Worm (Caenorhabditis elegans) whole organism, L1 larva: ENCODE results near the gene top-2.

Source experiments
- aly-2 ChIP-seq: fragments of 150-350 bp; optimal IDR thresholded peaks from 2 replicates; lab custom pipeline; 2014; ENCODE audit warnings: missing biosample characterization, missing genetic modification characterization
- ama-1 ChIP-seq: fragments of 150-350 bp; optimal IDR thresholded peaks from 2 replicates; lab custom pipeline; 2014
- blmp-1 ChIP-seq: fragments of 150-350 bp; optimal IDR thresholded peaks from 2 replicates; lab custom pipeline; 2014; ENCODE audit warnings: missing biosample characterization, missing genetic modification characterization
- ceh-8 ChIP-seq: fragments of 200-800 bp; sonication (Bioruptor generic); optimal IDR thresholded peaks from 2 replicates; lab custom pipeline; 2018; ENCODE audit warnings: mild to moderate bottlenecking, missing genetic modification characterization, moderate library complexity, missing compliant biosample characterization
- ceh-90 ChIP-seq: sonication (generic microtip); optimal IDR thresholded peaks from 2 replicates; lab custom pipeline; 2016; ENCODE audit warnings: missing genetic modification characterization, missing compliant biosample characterization
- ces-1 ChIP-seq: fragments of 150-350 bp; optimal IDR thresholded peaks from 2 replicates; lab custom pipeline; 2014; ENCODE audit warnings: missing biosample characterization, missing genetic modification reagents, missing genetic modification characterization
- dpl-1 ChIP-seq, 3 experiments: fragments of 150-350 bp in 2 of 3; sonication (generic microtip) in 1 of 3; optimal IDR thresholded peaks; 2 replicates each; lab custom pipeline; 2014 to 2017; ENCODE audit warnings: missing biosample characterization in 3 of 3, missing genetic modification characterization in 3 of 3, missing genetic modification reagents in 3 of 3
- dsc-1 ChIP-seq: sonication (generic microtip); optimal IDR thresholded peaks from 2 replicates; lab custom pipeline; 2016; ENCODE audit warnings: mild to moderate bottlenecking, missing genetic modification characterization, missing compliant biosample characterization
- efl-1 ChIP-seq, 4 experiments: fragments of 150-350 bp; optimal IDR thresholded peaks in 3 of 4; peaks in 1 of 4; 1 replicate in 1 of 4; 2 replicates in 3 of 4; lab custom pipeline; 2014; ENCODE audit warnings: missing biosample characterization in 2 of 4, missing genetic modification characterization in 2 of 4, missing genetic modification reagents in 2 of 4
- efl-3 ChIP-seq: fragments of 200-800 bp; sonication (Bioruptor generic); optimal IDR thresholded peaks from 2 replicates; lab custom pipeline; 2018; ENCODE audit warnings: mild to moderate bottlenecking, missing genetic modification characterization, missing compliant biosample characterization
- egl-13 ChIP-seq: sonication (generic microtip); optimal IDR thresholded peaks from 2 replicates; lab custom pipeline; 2016; ENCODE audit warnings: missing genotype, missing genetic modification reagents, missing genetic modification characterization, missing compliant biosample characterization
- elt-3 ChIP-seq, 6 experiments: fragments of 150-350 bp in 1 of 6; sonication (generic microtip); optimal IDR thresholded peaks; 2 replicates each; lab custom pipeline; 2017 to 2018; ENCODE audit warnings: missing biosample characterization in 6 of 6, missing genetic modification characterization in 6 of 6, inconsistent platforms in 1 of 6
- fkh-4 ChIP-seq: sonication (generic microtip); optimal IDR thresholded peaks from 2 replicates; lab custom pipeline; 2016; ENCODE audit warnings: missing compliant biosample characterization, missing genetic modification characterization, borderline replicate concordance
- lin-14 ChIP-seq: fragments of 200-800 bp; sonication (Bioruptor generic); optimal IDR thresholded peaks from 2 replicates; lab custom pipeline; 2018; ENCODE audit warnings: mild to moderate bottlenecking, missing genetic modification characterization, moderate library complexity, missing compliant biosample characterization
- lin-35 ChIP-seq, 2 experiments: fragments of 150-350 bp; optimal IDR thresholded peaks; 2 replicates each; lab custom pipeline; 2014; ENCODE audit warnings: missing biosample characterization in 2 of 2, missing genetic modification characterization in 2 of 2, missing genetic modification reagents in 2 of 2
- lsy-2 ChIP-seq, 2 experiments: fragments of 150-350 bp; optimal IDR thresholded peaks; 2 replicates each; lab custom pipeline; 2014; ENCODE audit warnings: missing biosample characterization in 2 of 2, missing genetic modification characterization in 2 of 2
- mab-9 ChIP-seq: fragments of 200-800 bp; sonication (Bioruptor generic); IDR thresholded peaks from 2 replicates; pipeline ENCODE4 v1.3.6; 2022; ENCODE audit warnings: missing genetic modification reagents, missing genetic modification characterization, missing compliant biosample characterization
- mep-1 ChIP-seq: fragments of 150-350 bp; optimal IDR thresholded peaks from 2 replicates; lab custom pipeline; 2014; ENCODE audit warnings: missing biosample characterization, missing genetic modification characterization
- nhr-19 ChIP-seq: fragments of 200-800 bp; sonication (Bioruptor generic); conservative IDR thresholded peaks from 2 replicates; pipeline ENCODE4 v1.3.6; 2022; ENCODE audit warnings: missing genetic modification characterization, missing compliant biosample characterization
- nhr-20 ChIP-seq: sonication (generic microtip); optimal IDR thresholded peaks from 2 replicates; lab custom pipeline; 2016; ENCODE audit warnings: mild to moderate bottlenecking, missing genetic modification characterization, missing compliant biosample characterization
- nhr-71 ChIP-seq: sonication (generic microtip); optimal IDR thresholded peaks from 2 replicates; lab custom pipeline; 2016; ENCODE audit warnings: mild to moderate bottlenecking, missing genetic modification characterization, moderate library complexity, missing compliant biosample characterization
- nhr-76 ChIP-seq: sonication (generic microtip); optimal IDR thresholded peaks from 2 replicates; lab custom pipeline; 2017; ENCODE audit warnings: missing biosample characterization, missing genetic modification characterization
- nhr-77 ChIP-seq: fragments of 150-350 bp; optimal IDR thresholded peaks from 2 replicates; lab custom pipeline; 2014; ENCODE audit warnings: missing biosample characterization, missing genetic modification characterization
- nhr-84 ChIP-seq: sonication (generic microtip); optimal IDR thresholded peaks from 2 replicates; lab custom pipeline; 2017; ENCODE audit warnings: missing biosample characterization, missing genetic modification characterization
- nhr-85 ChIP-seq: sonication (generic microtip); peaks from one replicate; lab custom pipeline; 2016; ENCODE audit warnings: missing genetic modification characterization, inconsistent platforms, missing compliant biosample characterization
- nhr-90 ChIP-seq: sonication (generic microtip); optimal IDR thresholded peaks from 2 replicates; lab custom pipeline; 2016; ENCODE audit warnings: mild to moderate bottlenecking, missing genetic modification characterization, missing compliant biosample characterization; ENCODE audit not compliant: poor library complexity
- rnt-1 ChIP-seq: sonication (generic microtip); optimal IDR thresholded peaks from 2 replicates; lab custom pipeline; 2016; ENCODE audit warnings: mild to moderate bottlenecking, missing genetic modification characterization, moderate library complexity, missing compliant biosample characterization
- skn-1 ChIP-seq: fragments of 150-350 bp; optimal IDR thresholded peaks from 2 replicates; lab custom pipeline; 2014; ENCODE audit warnings: missing biosample characterization, missing genetic modification characterization
- snpc-4 ChIP-seq: fragments of 150-350 bp; optimal IDR thresholded peaks from 2 replicates; lab custom pipeline; 2014; ENCODE audit warnings: missing biosample characterization, missing genetic modification characterization
- snu-23 ChIP-seq: sonication (generic microtip); optimal IDR thresholded peaks from 2 replicates; lab custom pipeline; 2016; ENCODE audit warnings: missing genetic modification characterization, missing compliant biosample characterization
- swsn-7 ChIP-seq: sonication (generic microtip); optimal IDR thresholded peaks from 2 replicates; lab custom pipeline; 2016; ENCODE audit warnings: missing genetic modification characterization, missing compliant biosample characterization
- tbx-2 ChIP-seq: sonication (generic microtip); optimal IDR thresholded peaks from 2 replicates; lab custom pipeline; 2016; ENCODE audit warnings: missing genetic modification characterization, missing compliant biosample characterization
- tlp-1 ChIP-seq: fragments of 150-350 bp; optimal IDR thresholded peaks from 2 replicates; lab custom pipeline; 2014; ENCODE audit warnings: missing biosample characterization, missing genetic modification characterization
- unc-130 ChIP-seq: fragments of 150-350 bp; optimal IDR thresholded peaks from 2 replicates; lab custom pipeline; 2017; ENCODE audit warnings: missing biosample characterization, missing genetic modification characterization, inconsistent platforms
- unc-86 ChIP-seq: sonication (generic microtip); optimal IDR thresholded peaks from 2 replicates; lab custom pipeline; 2016; ENCODE audit warnings: missing genetic modification characterization, missing compliant biosample characterization
- xbp-1 ChIP-seq: sonication (generic microtip); optimal IDR thresholded peaks from 2 replicates; lab custom pipeline; 2016; ENCODE audit warnings: missing genetic modification characterization, missing compliant biosample characterization
- zag-1 ChIP-seq: fragments of 150-350 bp; optimal IDR thresholded peaks from 2 replicates; lab custom pipeline; 2014; ENCODE audit warnings: missing biosample characterization, missing genetic modification characterization
- ztf-11 ChIP-seq, 2 experiments: sonication (generic microtip); optimal IDR thresholded peaks; 2 replicates each; lab custom pipeline; 2016 to 2017; ENCODE audit warnings: missing genetic modification characterization in 2 of 2, missing biosample characterization in 1 of 2, missing compliant biosample characterization in 1 of 2

Gene top-2

DNA sequence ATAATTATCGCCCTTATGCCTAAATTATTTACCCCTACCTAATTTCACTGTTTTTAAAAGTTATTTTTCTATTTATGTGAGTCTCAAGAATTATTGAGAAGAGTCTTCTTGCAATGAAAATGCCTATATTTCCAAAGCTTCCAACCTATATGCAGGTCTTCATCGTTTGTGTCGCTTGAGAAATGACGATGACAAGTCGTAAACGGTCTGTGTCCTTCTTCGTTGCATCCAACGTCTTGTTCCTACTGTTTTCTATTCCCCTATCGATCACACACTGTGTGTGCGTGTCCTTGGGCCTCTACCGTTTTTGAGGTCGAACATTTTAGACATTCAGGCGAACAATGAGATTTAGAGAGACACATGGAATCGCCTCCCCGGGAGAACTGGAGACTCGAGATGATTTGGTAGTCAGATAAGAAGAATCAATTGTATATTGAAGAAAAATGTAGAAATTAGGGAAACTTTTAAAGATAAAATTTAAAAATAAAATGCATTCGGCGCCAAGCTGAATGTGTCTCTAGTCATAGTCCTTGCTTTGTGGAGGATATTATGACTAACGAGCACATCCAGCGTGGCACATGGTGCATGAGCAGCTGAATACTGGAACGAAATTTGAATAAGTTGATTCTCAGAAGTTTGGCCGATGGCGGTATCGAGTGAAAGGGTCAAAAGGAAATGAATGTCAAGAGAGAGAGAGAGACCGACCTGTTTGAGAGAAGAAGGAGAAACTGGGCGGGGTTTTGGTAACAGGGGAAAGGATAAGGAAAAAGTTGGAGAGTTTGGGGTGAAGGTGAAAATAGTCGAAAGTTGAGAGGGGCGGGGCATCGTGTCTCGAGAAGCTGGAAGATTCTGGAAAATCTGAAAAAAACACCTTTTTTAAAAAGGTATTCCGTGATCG is 5.8 kb downstream of the top-2 start:
- peak; percentile 72 for TF ChIP-seq nhr-85
- TF ChIP-seq rnt-1 (tag; lab: Kevin White, UChicago) = peak; percentile 12
- TF ChIP-seq snu-23 (GFP tag; lab: Kevin White, UChicago) = peak; percentile 45
- peak in 1 of 6 experiments; percentile 9 for TF ChIP-seq elt-3 (tag; optimal IDR thresholded peaks at IDR 0.05; lab: Kevin White, UChicago)
- peak; percentile 70 for TF ChIP-seq mep-1 (tag; lab: Kevin White, UChicago)
- peak in 1 of 3 experiments; percentile 21 for TF ChIP-seq dpl-1 (GFP tag; optimal IDR thresholded peaks at IDR 0.05; lab: Kevin White, UChicago)
- TF ChIP-seq nhr-71 (tag; lab: Kevin White, UChicago) = peak; percentile 46
- peak; percentile 64 for TF ChIP-seq lin-14 (GFP tag; lab: Kevin White, UChicago)
- no peak for TF ChIP-seq swsn-7 (tag; lab: Kevin White, UChicago)
- TF ChIP-seq lsy-2 (tag; optimal IDR thresholded peaks at IDR 0.05; lab: Kevin White, UChicago) = peak in 1 of 2 experiments; percentile 32
- TF ChIP-seq nhr-90 (tag; lab: Kevin White, UChicago) = peak; percentile 20
- TF ChIP-seq egl-13 (tag; lab: Kevin White, UChicago) = no peak
- TF ChIP-seq blmp-1 = peak; percentile 99
- no peak for TF ChIP-seq ces-1
- TF ChIP-seq aly-2 (tag; lab: Kevin White, UChicago) = peak; percentile 79
- TF ChIP-seq nhr-20 (tag; lab: Kevin White, UChicago) = peak; percentile 29
- no peak for TF ChIP-seq efl-3 (GFP tag; lab: Kevin White, UChicago)
- peak in 1 of 2 experiments; percentile 37 for TF ChIP-seq ztf-11 (tag; optimal IDR thresholded peaks at IDR 0.05; lab: Kevin White, UChicago)
- no peak for TF ChIP-seq snpc-4 (tag; lab: Kevin White, UChicago)
- TF ChIP-seq fkh-4 (tag; lab: Kevin White, UChicago) = no peak
- TF ChIP-seq efl-1 (optimal IDR thresholded peaks at IDR 0.05; lab: Kevin White, UChicago) = peak in 1 of 2 experiments; percentile 14
- TF ChIP-seq efl-1 (GFP tag; optimal IDR thresholded peaks at IDR 0.05 in 1 of 2; lab: Kevin White, UChicago) = peak in 1 of 2 experiments; percentile 90
- peak; percentile 52 for TF ChIP-seq ama-1
- TF ChIP-seq lin-35 (GFP tag; optimal IDR thresholded peaks at IDR 0.05; lab: Kevin White, UChicago) = peak in 1 of 2 experiments; percentile 39

DNA sequence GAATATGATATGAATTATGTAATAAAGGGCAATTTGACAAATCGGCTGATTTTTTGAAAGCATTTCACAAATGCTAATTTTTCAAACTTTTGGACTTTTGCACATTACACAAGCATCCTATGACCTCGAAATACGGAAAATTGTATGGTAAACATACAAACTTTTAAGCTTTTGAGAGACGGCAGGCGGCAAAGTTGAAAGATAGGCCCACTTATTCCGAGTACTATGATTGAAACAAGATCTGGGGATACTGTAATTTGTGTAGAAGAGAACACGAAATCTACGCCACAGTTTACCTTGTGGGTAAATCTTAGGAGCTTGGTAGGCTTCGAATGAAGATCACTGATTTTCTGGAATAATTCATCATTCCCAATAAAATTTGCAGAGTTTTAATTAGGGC is 8.7 kb downstream of the top-2 start, which contains the start of gene ZK930.6:
Gene ZK930.6, plus strand, starts transcription at position 301 of the 400 bp plus-strand sequence.
- TF ChIP-seq nhr-20 (tag; lab: Kevin White, UChicago) = no peak

DNA sequence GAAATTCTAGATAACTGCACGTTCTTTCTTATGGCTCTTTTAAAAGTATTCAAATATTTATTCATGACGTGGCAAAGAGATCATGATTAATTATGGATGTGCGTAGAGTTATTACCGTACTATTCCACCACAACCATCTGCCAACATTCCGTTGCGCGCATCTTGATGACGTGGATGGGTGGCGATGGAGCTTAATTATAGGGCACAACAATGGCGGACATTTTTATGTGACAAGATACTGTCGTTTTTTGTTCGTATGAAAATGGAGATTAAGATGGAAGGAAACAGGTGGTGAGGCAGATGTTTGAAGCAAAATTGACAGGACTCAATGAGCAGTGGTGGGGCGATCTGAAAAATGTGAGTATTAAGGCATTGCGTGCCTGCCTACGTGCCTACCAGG is 12.8 kb downstream of the top-2 start:
- TF ChIP-seq unc-86 (tag; lab: Kevin White, UChicago) (peak; percentile 45), ztf-11 (tag; optimal IDR thresholded peaks at IDR 0.05; lab: Kevin White, UChicago) (peak in 1 of 2 experiments; percentile 86), ceh-90 (no peak), nhr-84 (tag; lab: Kevin White, UChicago) (no peak), tbx-2 (tag; lab: Kevin White, UChicago) (peak; percentile 25), mab-9 (GFP tag; lab: Robert Waterston, UW) (no peak), xbp-1 (tag; lab: Kevin White, UChicago) (no peak), zag-1 (no peak), skn-1 (tag; lab: Kevin White, UChicago) (no peak), snpc-4 (tag; lab: Kevin White, UChicago) (no peak), efl-1 (optimal IDR thresholded peaks at IDR 0.05; lab: Kevin White, UChicago) (no peak), efl-1 (GFP tag; optimal IDR thresholded peaks at IDR 0.05 in 1 of 2; lab: Kevin White, UChicago) (peak in 1 of 2 experiments; percentile 17), nhr-19 (GFP tag; lab: Robert Waterston, UW) (no peak), ceh-8 (no peak), nhr-76 (tag; lab: Kevin White, UChicago) (no peak), unc-130 (no peak), lin-14 (GFP tag; lab: Kevin White, UChicago) (no peak), swsn-7 (tag; lab: Kevin White, UChicago) (no peak), aly-2 (tag; lab: Kevin White, UChicago) (no peak), nhr-77 (no peak), dsc-1 (tag; lab: Kevin White, UChicago) (no peak), tlp-1 (tag; lab: Kevin White, UChicago) (no peak)
